Fruit fly (Drosophila melanogaster): ENCODE results near the gene Uvrag.

DNA sequence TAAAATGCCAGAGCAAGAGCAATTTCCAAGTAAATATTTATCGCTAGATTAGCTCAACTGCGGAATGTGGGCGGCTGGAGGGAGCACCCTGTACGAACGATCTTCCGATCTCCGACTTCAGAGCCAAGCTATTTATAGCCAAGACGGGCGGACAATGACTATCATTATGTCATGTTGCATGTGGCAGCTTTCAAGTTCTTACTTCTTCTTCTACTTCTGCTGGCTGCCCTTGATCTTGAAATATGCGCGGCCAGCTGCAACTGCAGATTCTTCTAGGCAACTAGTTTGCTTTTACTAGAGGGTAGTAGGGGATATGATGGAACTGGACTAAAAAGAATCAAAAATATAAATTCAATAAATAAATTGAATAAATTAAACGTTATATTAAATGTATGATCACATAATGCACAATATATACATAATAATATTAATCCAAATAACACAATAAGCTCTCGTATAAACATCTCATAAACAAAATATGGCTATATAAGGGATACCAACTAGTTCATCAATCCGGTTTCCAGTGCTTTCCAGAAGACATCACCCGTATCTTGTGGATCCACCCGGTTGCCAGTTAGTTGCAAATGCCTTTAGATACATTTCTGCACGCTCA, 18.4 kb upstream of the Uvrag start:
- TF ChIP-seq CG4318 (GFP tag; optimal IDR thresholded peaks at IDR 0.05), result peak; percentile 26
- no peak for TF ChIP-seq fkh (GFP tag; optimal IDR thresholded peaks at IDR 0.05)
- no peak for TF ChIP-seq CG11762 (GFP tag; optimal IDR thresholded peaks at IDR 0.05; ENCODE audit: insufficient read depth)
- TF ChIP-seq Sox15 (GFP tag; optimal IDR thresholded peaks at IDR 0.05), result no peak
- TF ChIP-seq esn (GFP tag; optimal IDR thresholded peaks at IDR 0.05), result no peak
- TF ChIP-seq Hr4 (GFP tag; optimal IDR thresholded peaks at IDR 0.05), result no peak
- TF ChIP-seq lz (GFP tag; optimal IDR thresholded peaks at IDR 0.05), result no peak
